Fruit fly (Drosophila melanogaster): ENCODE results near the gene tai.

Gene tai

dm6 chr2L:9168014-9168651 is 1.6 kb downstream of the tai start:
- TF ChIP-seq EcR (GFP tag; optimal IDR thresholded peaks at IDR 0.05) (no peak), pan (optimal IDR thresholded peaks at IDR 0.05) (no peak), psq (optimal IDR thresholded peaks at IDR 0.05) (no peak), CG8478 (optimal IDR thresholded peaks at IDR 0.05) (no peak), usp (GFP tag; optimal IDR thresholded peaks at IDR 0.05) (no peak), Dll (optimal IDR thresholded peaks at IDR 0.05) (no peak)

dm6 chr2L:9172866-9173265 is 6.3 kb downstream of the tai start:
- TF ChIP-seq usp (GFP tag; optimal IDR thresholded peaks at IDR 0.05) (no peak), EcR (GFP tag; optimal IDR thresholded peaks at IDR 0.05) (no peak), pan (optimal IDR thresholded peaks at IDR 0.05) (no peak)

dm6 chr2L:9173343-9173742 is 6.8 kb downstream of the tai start:
- no peak for TF ChIP-seq psq (optimal IDR thresholded peaks at IDR 0.05)
- no peak for TF ChIP-seq EcR (GFP tag; optimal IDR thresholded peaks at IDR 0.05)
- no peak for TF ChIP-seq pan (optimal IDR thresholded peaks at IDR 0.05)

- TF ChIP-seq CG8478 (optimal IDR thresholded peaks at IDR 0.05) (no peak), usp (GFP tag; optimal IDR thresholded peaks at IDR 0.05) (no peak), Dll (optimal IDR thresholded peaks at IDR 0.05) (no peak), psq (optimal IDR thresholded peaks at IDR 0.05) (no peak), pan (optimal IDR thresholded peaks at IDR 0.05) (no peak), EcR (GFP tag; optimal IDR thresholded peaks at IDR 0.05) (no peak)
Observed at dm6 chr2L:9173857-9174593, 7.4 kb downstream of the tai start.

dm6 chr2L:9175172-9175571 is 8.6 kb downstream of the tai start:
- TF ChIP-seq usp (GFP tag; optimal IDR thresholded peaks at IDR 0.05) (no peak), CG8478 (optimal IDR thresholded peaks at IDR 0.05) (no peak), psq (optimal IDR thresholded peaks at IDR 0.05) (no peak), Dll (optimal IDR thresholded peaks at IDR 0.05) (no peak), pan (optimal IDR thresholded peaks at IDR 0.05) (no peak), EcR (GFP tag; optimal IDR thresholded peaks at IDR 0.05) (no peak)

DNA sequence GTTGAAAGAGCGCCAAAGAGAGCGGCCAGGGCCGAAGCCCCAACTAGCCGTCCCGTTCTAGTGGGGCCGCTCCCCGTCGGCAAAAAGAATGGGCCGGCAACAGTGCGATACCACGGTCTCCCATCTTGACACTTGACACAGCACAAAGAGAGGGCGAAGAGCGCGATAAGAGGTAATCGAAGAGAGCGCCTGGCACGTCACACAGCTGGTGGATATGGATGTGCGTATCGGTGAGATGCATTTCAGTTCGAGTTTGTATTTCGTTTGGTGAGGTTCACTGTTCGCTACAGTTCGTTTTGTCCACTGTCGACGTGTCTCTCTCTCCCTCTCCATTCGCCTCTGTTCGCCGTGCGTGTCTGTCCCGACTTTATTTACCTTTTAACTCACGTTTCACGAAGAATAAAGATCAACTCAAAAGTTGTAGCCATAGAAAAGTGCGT is 9.6 kb downstream of the tai start:
- no peak for TF ChIP-seq usp (GFP tag; optimal IDR thresholded peaks at IDR 0.05)
- peak; percentile 94 for TF ChIP-seq CG8478 (optimal IDR thresholded peaks at IDR 0.05)
- peak; percentile 82 for TF ChIP-seq Dll (optimal IDR thresholded peaks at IDR 0.05)
- TF ChIP-seq pan (optimal IDR thresholded peaks at IDR 0.05), result no peak

dm6 chr2L:9176791-9177190 is 10.2 kb downstream of the tai start:
- TF ChIP-seq CG8478 (optimal IDR thresholded peaks at IDR 0.05), result no peak
- TF ChIP-seq EcR (GFP tag; optimal IDR thresholded peaks at IDR 0.05), result peak in 1 of 2 experiments; percentile 43

DNA sequence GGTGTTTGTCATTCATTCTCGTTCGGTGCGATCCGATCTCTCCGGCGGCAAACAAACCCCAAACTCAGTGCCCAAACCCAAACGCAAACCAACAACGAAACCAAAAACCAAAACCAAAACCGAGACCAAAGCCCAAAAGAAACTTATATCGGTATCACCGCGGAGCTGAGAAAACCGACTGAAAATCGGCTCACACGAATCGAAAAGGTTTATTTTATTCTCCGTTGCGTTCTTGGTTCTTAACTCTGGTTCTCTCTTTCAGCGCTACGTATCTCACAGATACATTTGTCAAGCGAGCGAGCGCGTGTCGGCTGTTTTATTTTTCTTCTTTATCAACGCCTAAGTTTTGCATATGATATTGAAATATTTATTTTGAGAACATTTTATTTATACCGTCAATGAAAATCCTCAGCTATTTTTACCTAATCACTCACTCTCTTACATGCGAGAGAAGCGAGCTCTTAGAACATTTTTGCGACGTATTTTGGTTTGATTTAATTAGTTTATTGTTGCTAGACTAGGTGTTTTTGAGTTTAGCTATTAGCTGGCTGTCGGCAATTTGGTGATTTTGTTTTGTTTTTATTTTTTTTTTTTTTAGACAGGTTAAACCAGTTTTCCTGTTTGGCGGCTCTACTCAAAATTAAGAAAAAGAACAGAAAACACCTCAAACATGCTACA is 12.0 kb downstream of the tai start:
- TF ChIP-seq EcR (GFP tag; optimal IDR thresholded peaks at IDR 0.05), result no peak
- no peak for TF ChIP-seq CG8478 (optimal IDR thresholded peaks at IDR 0.05)
- TF ChIP-seq pan (optimal IDR thresholded peaks at IDR 0.05), result no peak
- TF ChIP-seq Dll (optimal IDR thresholded peaks at IDR 0.05), result no peak
- TF ChIP-seq usp (GFP tag; optimal IDR thresholded peaks at IDR 0.05), result no peak
- TF ChIP-seq psq (optimal IDR thresholded peaks at IDR 0.05), result no peak

dm6 chr2L:9179285-9179684 is 12.7 kb downstream of the tai start:
- TF ChIP-seq EcR (GFP tag; optimal IDR thresholded peaks at IDR 0.05) (no peak), psq (optimal IDR thresholded peaks at IDR 0.05) (no peak), pan (optimal IDR thresholded peaks at IDR 0.05) (no peak), CG8478 (optimal IDR thresholded peaks at IDR 0.05) (no peak), Dll (optimal IDR thresholded peaks at IDR 0.05) (no peak), usp (GFP tag; optimal IDR thresholded peaks at IDR 0.05) (no peak)

- no peak for TF ChIP-seq CG8478 (optimal IDR thresholded peaks at IDR 0.05)
Observed at dm6 chr2L:9181674-9182073, 15.1 kb downstream of the tai start.

DNA sequence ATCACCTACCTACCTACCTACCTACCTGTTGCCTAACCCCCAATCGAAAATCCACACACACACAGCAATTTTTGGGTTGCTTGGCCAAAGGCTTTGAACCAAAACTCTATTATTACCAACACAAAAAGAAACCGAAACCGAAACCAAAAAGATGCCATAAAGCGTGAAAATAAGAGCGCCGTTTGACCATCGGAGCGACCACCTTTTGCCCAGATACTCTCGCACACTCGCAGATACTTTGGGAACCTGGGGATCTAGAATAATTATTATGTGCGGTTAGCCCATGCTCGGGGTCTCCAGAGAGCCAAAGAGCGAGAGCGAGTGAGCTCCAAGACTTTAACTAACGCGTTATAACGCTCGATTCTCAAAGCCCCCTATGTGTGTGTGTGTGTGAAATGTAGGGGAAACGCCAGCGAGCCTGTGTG is 15.9 kb downstream of the tai start:
- TF ChIP-seq EcR (GFP tag; optimal IDR thresholded peaks at IDR 0.05), result no peak

dm6 chr2L:9187524-9187923 is 20.9 kb downstream of the tai start:
- TF ChIP-seq EcR (GFP tag; optimal IDR thresholded peaks at IDR 0.05) (no peak), psq (optimal IDR thresholded peaks at IDR 0.05) (no peak), Dll (optimal IDR thresholded peaks at IDR 0.05) (no peak), usp (GFP tag; optimal IDR thresholded peaks at IDR 0.05) (no peak), pan (optimal IDR thresholded peaks at IDR 0.05) (no peak), CG8478 (optimal IDR thresholded peaks at IDR 0.05) (no peak)

DNA sequence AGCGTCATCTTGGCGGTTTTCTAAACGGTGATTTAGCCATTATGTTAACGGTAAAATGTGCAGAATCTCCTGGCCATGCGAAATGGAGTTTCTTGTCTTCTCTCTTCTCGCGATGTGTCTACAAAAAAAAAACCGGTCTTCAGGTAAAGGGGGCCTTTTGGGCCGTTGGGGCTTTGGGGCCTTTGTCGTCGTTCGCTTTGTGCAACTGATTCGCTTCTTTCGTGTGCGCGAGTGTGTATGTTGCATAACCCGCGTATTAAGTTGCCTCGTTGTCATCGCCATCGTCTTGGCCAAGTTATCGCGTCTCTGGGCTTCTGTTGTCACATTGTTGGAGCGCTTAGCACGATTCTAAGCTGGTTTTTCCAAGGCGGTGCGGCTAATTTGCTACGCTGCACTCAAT is 22.3 kb downstream of the tai start:
- no peak for TF ChIP-seq CG8478 (optimal IDR thresholded peaks at IDR 0.05)
- no peak for TF ChIP-seq psq (optimal IDR thresholded peaks at IDR 0.05)
- no peak for TF ChIP-seq usp (GFP tag; optimal IDR thresholded peaks at IDR 0.05)
- no peak for TF ChIP-seq Dll (optimal IDR thresholded peaks at IDR 0.05)
- TF ChIP-seq EcR (GFP tag; optimal IDR thresholded peaks at IDR 0.05), result no peak
- no peak for TF ChIP-seq pan (optimal IDR thresholded peaks at IDR 0.05)

Data from whole organism.